Fruit fly (Drosophila melanogaster) whole organism, embryonic: ENCODE data around the gene Fbxl7.

Experiments
- Atf3 ChIP-seq: fragments of 200-800 bp; sonication (Bioruptor generic); optimal IDR thresholded peaks from 3 replicates; lab custom pipeline; 2016; ENCODE audit warnings: missing biosample characterization, missing genetic modification characterization
- CG10654 ChIP-seq: fragments of 200-800 bp; sonication (Bioruptor generic); optimal IDR thresholded peaks from 2 replicates; lab custom pipeline; 2016; ENCODE audit warnings: missing biosample characterization, missing genetic modification characterization
- CG11696 ChIP-seq: fragments of 200-800 bp; sonication (Bioruptor generic); IDR thresholded peaks from 2 replicates; pipeline ENCODE4 v1.3.6; 2022; ENCODE audit warnings: missing biosample characterization, missing genetic modification characterization
- CG32772 ChIP-seq: fragments of 200-800 bp; sonication (Bioruptor generic); IDR thresholded peaks from 2 replicates; pipeline ENCODE4 v1.3.6; 2022; ENCODE audit warnings: missing biosample characterization, missing genetic modification characterization
- Hmx ChIP-seq: fragments of 200-800 bp; sonication (Bioruptor generic); optimal IDR thresholded peaks from 2 replicates; lab custom pipeline; 2016; ENCODE audit warnings: missing biosample characterization, missing genetic modification characterization
- MESR4 ChIP-seq: fragments of 200-800 bp; sonication (Bioruptor generic); optimal IDR thresholded peaks from 2 replicates; lab custom pipeline; 2018; ENCODE audit warnings: missing biosample characterization, mild to moderate bottlenecking, missing genetic modification characterization, moderate library complexity
- fd64A ChIP-seq: fragments of 200-800 bp; sonication (Bioruptor generic); optimal IDR thresholded peaks from 3 replicates; lab custom pipeline; 2018; ENCODE audit warnings: missing biosample characterization, mild to moderate bottlenecking, missing genetic modification characterization

- TF ChIP-seq fd64A: no peak
- no peak for TF ChIP-seq Atf3
- no peak for TF ChIP-seq MESR4
- no peak for TF ChIP-seq CG32772 (GFP tag; lab: Robert Waterston, UW)
- TF ChIP-seq CG11696 (GFP tag; lab: Robert Waterston, UW): no peak
- TF ChIP-seq CG10654 (GFP tag; lab: Kevin White, UChicago): peak; percentile 3
- TF ChIP-seq Hmx (GFP tag; lab: Kevin White, UChicago): no peak
Observed at dm6 chr3R:15919367-15920228, 1.1 kb upstream of the Fbxl7 start.
